Comparison of ENCODE assay signal across 2 worm cellular contexts in the genomic region with DNA sequence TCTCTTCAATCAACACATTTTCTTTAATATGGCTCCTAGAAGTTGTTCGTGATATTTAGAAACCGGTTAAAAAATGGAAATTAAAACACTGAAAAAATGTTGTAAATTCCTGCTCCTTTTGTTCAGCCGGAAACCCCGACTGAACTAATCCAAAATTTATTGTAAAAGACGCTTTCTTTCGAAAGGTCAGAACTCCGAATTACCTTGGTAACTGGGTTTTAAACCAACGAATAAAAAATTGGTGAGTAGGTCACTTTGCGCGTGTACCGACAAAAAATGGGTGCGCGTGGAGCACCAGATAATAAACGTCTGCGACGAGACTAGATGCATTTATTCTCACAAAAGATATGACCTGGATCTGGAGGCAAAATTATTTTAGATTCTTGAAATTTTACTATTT.
TF ChIP-seq lines count a peak whose summit lies in the region.

No protein-coding gene starts in this region.

TF ChIP-seq in whole organism, L4 larva, 104 proteins besides CTCF, POLR2A, EP300 and RAD21 (continued from another document):
- peak; percentile 13 for TF ChIP-seq lin-13 (GFP tag; optimal IDR thresholded peaks at IDR 0.05; lab: Kevin White, UChicago)

TF ChIP-seq in whole organism, young adult, 124 proteins besides CTCF, POLR2A, EP300 and RAD21 (continued from another document):
- TF ChIP-seq Y56A3A.18 (GFP tag; IDR thresholded peaks at IDR 0.05; lab: Robert Waterston, UW): no peak
- TF ChIP-seq somi-1 (GFP tag; optimal IDR thresholded peaks at IDR 0.05; lab: Kevin White, UChicago): no peak
- TF ChIP-seq attf-6 (GFP tag; IDR thresholded peaks at IDR 0.05; lab: Robert Waterston, UW): peak; percentile 94
- no peak for TF ChIP-seq madf-10 (tag; optimal IDR thresholded peaks at IDR 0.05; lab: Kevin White, UChicago)
- TF ChIP-seq nhr-27 (tag; optimal IDR thresholded peaks at IDR 0.05; lab: Kevin White, UChicago): no peak
- no peak for TF ChIP-seq F33H1.4 (GFP tag; IDR thresholded peaks at IDR 0.05; lab: Robert Waterston, UW)
- peak; percentile 4 for TF ChIP-seq lsl-1 (GFP tag; optimal IDR thresholded peaks at IDR 0.05; lab: Kevin White, UChicago)
- TF ChIP-seq nhr-90 (tag; optimal IDR thresholded peaks at IDR 0.05; lab: Kevin White, UChicago): no peak
- TF ChIP-seq rpc-1 (optimal IDR thresholded peaks at IDR 0.05; lab: Kevin White, UChicago): no peak
- no peak for TF ChIP-seq rpc-1 (tag; optimal IDR thresholded peaks at IDR 0.05; lab: Kevin White, UChicago)
- TF ChIP-seq hlh-12 (tag; optimal IDR thresholded peaks at IDR 0.05; lab: Kevin White, UChicago): no peak
- TF ChIP-seq lin-40 (tag; optimal IDR thresholded peaks at IDR 0.05; lab: Kevin White, UChicago): no peak
- TF ChIP-seq Y53F4B.3 (GFP tag; IDR thresholded peaks at IDR 0.05; lab: Robert Waterston, UW): no peak
- peak; percentile 69 for TF ChIP-seq madf-6 (GFP tag; IDR thresholded peaks at IDR 0.05; lab: Robert Waterston, UW)
- TF ChIP-seq nhr-120 (GFP tag; IDR thresholded peaks at IDR 0.05; lab: Robert Waterston, UW): no peak
- TF ChIP-seq cebp-1 (GFP tag; IDR thresholded peaks at IDR 0.05; lab: Robert Waterston, UW): no peak
- TF ChIP-seq cebp-1 (tag; optimal IDR thresholded peaks at IDR 0.05; lab: Kevin White, UChicago): no peak
- TF ChIP-seq unc-62 (GFP tag; optimal IDR thresholded peaks at IDR 0.05; lab: Kevin White, UChicago): no peak
- no peak for TF ChIP-seq lsy-27 (tag; optimal IDR thresholded peaks at IDR 0.05; lab: Kevin White, UChicago; ENCODE audit: borderline replicate concordance, insufficient read depth)
- no peak for TF ChIP-seq efl-1 (GFP tag; optimal IDR thresholded peaks at IDR 0.05; lab: Kevin White, UChicago)
- no peak for TF ChIP-seq ztf-25 (GFP tag; IDR thresholded peaks at IDR 0.05; lab: Robert Waterston, UW)
- peak; percentile 52; the same call in 1 of the 2 replicates for TF ChIP-seq hmg-1.2 (GFP tag; IDR thresholded peaks at IDR 0.05; lab: Robert Waterston, UW)
- TF ChIP-seq chd-7 (tag; optimal IDR thresholded peaks at IDR 0.05; lab: Kevin White, UChicago): no peak
- 0 out of 2 replicates have a peak, but pooled peaks have one; percentile 32 for TF ChIP-seq hmg-20 (GFP tag; IDR thresholded peaks at IDR 0.05; lab: Robert Waterston, UW)
- TF ChIP-seq madf-3 (GFP tag; IDR thresholded peaks at IDR 0.05; lab: Robert Waterston, UW): no peak
- no peak for TF ChIP-seq C17E4.6 (GFP tag; IDR thresholded peaks at IDR 0.05; lab: Robert Waterston, UW)
- TF ChIP-seq ztf-22 (GFP tag; optimal IDR thresholded peaks at IDR 0.05; lab: Kevin White, UChicago): no peak
- no peak for TF ChIP-seq ceh-100 (GFP tag; IDR thresholded peaks at IDR 0.05; lab: Robert Waterston, UW)
- no peak for TF ChIP-seq F22D6.2 (tag; optimal IDR thresholded peaks at IDR 0.05; lab: Kevin White, UChicago)
- TF ChIP-seq ceh-27 (GFP tag; optimal IDR thresholded peaks at IDR 0.05; lab: Kevin White, UChicago): no peak
- no peak for TF ChIP-seq F55B11.4 (tag; optimal IDR thresholded peaks at IDR 0.05; lab: Kevin White, UChicago; ENCODE audit: borderline replicate concordance, insufficient read depth)
- no peak for TF ChIP-seq ztf-6 (GFP tag; IDR thresholded peaks at IDR 0.05; lab: Robert Waterston, UW)
- TF ChIP-seq lag-1 (GFP tag; IDR thresholded peaks at IDR 0.05; lab: Robert Waterston, UW): no peak
- TF ChIP-seq rcor-1 (GFP tag; IDR thresholded peaks at IDR 0.05; lab: Robert Waterston, UW): peak; percentile 46; the same call in 1 of the 2 replicates
- no peak for TF ChIP-seq B0035.1 (tag; optimal IDR thresholded peaks at IDR 0.05; lab: Kevin White, UChicago)
- TF ChIP-seq D2030.7 (GFP tag; IDR thresholded peaks at IDR 0.05; lab: Robert Waterston, UW): peak; percentile 50; the same call in 1 of the 2 replicates
- no peak for TF ChIP-seq bed-1 (GFP tag; IDR thresholded peaks at IDR 0.05; lab: Robert Waterston, UW)
- TF ChIP-seq ccch-3 (GFP tag; optimal IDR thresholded peaks at IDR 0.05; lab: Kevin White, UChicago): no peak
- no peak for TF ChIP-seq T26A5.8 (tag; optimal IDR thresholded peaks at IDR 0.05; lab: Kevin White, UChicago)
- peak; percentile 61; the same call in 1 of the 2 replicates for TF ChIP-seq pbrm-1 (GFP tag; IDR thresholded peaks at IDR 0.05; lab: Robert Waterston, UW)
- TF ChIP-seq egl-44 (GFP tag; IDR thresholded peaks at IDR 0.05; lab: Robert Waterston, UW): no peak
